Worm (Caenorhabditis elegans) whole organism, late embryonic: Measurements from ENCODE around the gene F18F11.4.
A peak's percentile ranks its signal among the peaks of the same experiment; 100 is the strongest.

ENCODE experiments used
- C08G9.2 ChIP-seq: sonication (generic microtip); optimal IDR thresholded peaks from 2 replicates; lab custom pipeline; 2016; ENCODE audit warnings: mild to moderate bottlenecking, missing genetic modification characterization, moderate library complexity, missing compliant biosample characterization
- C38D4.7 ChIP-seq: fragments of 200-800 bp; sonication (Bioruptor generic); optimal IDR thresholded peaks from 2 replicates; lab custom pipeline; 2018; ENCODE audit warnings: mild to moderate bottlenecking, missing genetic modification characterization, moderate library complexity, missing compliant biosample characterization
- K09A11.1 ChIP-seq: sonication (generic microtip); optimal IDR thresholded peaks from 2 replicates; lab custom pipeline; 2017; ENCODE audit warnings: antibody characterized with exemption, mild to moderate bottlenecking, missing genetic modification characterization, missing compliant biosample characterization; ENCODE audit not compliant: insufficient read depth
- T23F11.4 ChIP-seq: fragments of 200-800 bp; sonication (Bioruptor generic); optimal IDR thresholded peaks from 2 replicates; lab custom pipeline; 2018; ENCODE audit warnings: mild to moderate bottlenecking, missing genetic modification characterization, missing compliant biosample characterization
- Y22D7AL.16 ChIP-seq: sonication (generic microtip); optimal IDR thresholded peaks from 2 replicates; lab custom pipeline; 2016; ENCODE audit warnings: missing genetic modification characterization, missing compliant biosample characterization
- ama-1 ChIP-seq: fragments of 150-350 bp; optimal IDR thresholded peaks from 2 replicates; lab custom pipeline; 2014
- ceh-14 ChIP-seq: sonication (generic microtip); optimal IDR thresholded peaks from 2 replicates; lab custom pipeline; 2016; ENCODE audit warnings: missing genotype, missing genetic modification characterization, missing compliant biosample characterization
- ceh-18 ChIP-seq: sonication (generic microtip); optimal IDR thresholded peaks from 2 replicates; lab custom pipeline; 2016; ENCODE audit warnings: missing genetic modification characterization, missing compliant biosample characterization
- ceh-19 ChIP-seq: fragments of 200-800 bp; sonication (Bioruptor generic); optimal IDR thresholded peaks from 2 replicates; lab custom pipeline; 2018; ENCODE audit warnings: mild to moderate bottlenecking, missing genetic modification characterization, missing compliant biosample characterization
- ceh-2 ChIP-seq: sonication (generic microtip); optimal IDR thresholded peaks from 2 replicates; lab custom pipeline; 2016; ENCODE audit warnings: missing genotype, missing genetic modification characterization, missing compliant biosample characterization
- ceh-24 ChIP-seq: sonication (generic microtip); optimal IDR thresholded peaks from 2 replicates; lab custom pipeline; 2016; ENCODE audit warnings: mild to moderate bottlenecking, missing genetic modification characterization, missing compliant biosample characterization
- ceh-30 ChIP-seq: fragments of 150-350 bp; optimal IDR thresholded peaks from 2 replicates; lab custom pipeline; 2014; ENCODE audit warnings: missing biosample characterization, missing genetic modification characterization
- ceh-31 ChIP-seq: sonication (generic microtip); optimal IDR thresholded peaks from 2 replicates; lab custom pipeline; 2016; ENCODE audit warnings: missing genetic modification characterization, missing compliant biosample characterization
- ceh-34 ChIP-seq: sonication (generic microtip); optimal IDR thresholded peaks from 2 replicates; lab custom pipeline; 2016; ENCODE audit warnings: mild to moderate bottlenecking, missing genetic modification characterization, missing compliant biosample characterization
- ceh-48 ChIP-seq: sonication (generic microtip); optimal IDR thresholded peaks from 2 replicates; lab custom pipeline; 2016; ENCODE audit warnings: missing genetic modification characterization, inconsistent platforms, missing compliant biosample characterization
- ceh-6 ChIP-seq: fragments of 200-800 bp; sonication (Bioruptor generic); optimal IDR thresholded peaks from 2 replicates; lab custom pipeline; 2018; ENCODE audit warnings: mild to moderate bottlenecking, missing genetic modification characterization, missing compliant biosample characterization
- ceh-9 ChIP-seq: sonication (generic microtip); optimal IDR thresholded peaks from 2 replicates; lab custom pipeline; 2016; ENCODE audit warnings: mild to moderate bottlenecking, missing genetic modification characterization, inconsistent platforms, missing compliant biosample characterization
- che-1 ChIP-seq: sonication (generic microtip); optimal IDR thresholded peaks from 2 replicates; lab custom pipeline; 2016; ENCODE audit warnings: mild to moderate bottlenecking, missing genetic modification characterization, missing compliant biosample characterization
- dmd-4 ChIP-seq: sonication (generic microtip); optimal IDR thresholded peaks from 2 replicates; lab custom pipeline; 2016; ENCODE audit warnings: borderline replicate concordance, missing genetic modification characterization, missing compliant biosample characterization
- dve-1 ChIP-seq: sonication (generic microtip); optimal IDR thresholded peaks from 2 replicates; lab custom pipeline; 2017; ENCODE audit warnings: antibody characterized with exemption, mild to moderate bottlenecking, missing genetic modification characterization, missing compliant biosample characterization
- elt-4 ChIP-seq: sonication (generic microtip); optimal IDR thresholded peaks from 2 replicates; lab custom pipeline; 2016; ENCODE audit warnings: missing genetic modification characterization, missing compliant biosample characterization
- ets-4 ChIP-seq: sonication (generic microtip); optimal IDR thresholded peaks from 2 replicates; lab custom pipeline; 2016; ENCODE audit warnings: missing genetic modification characterization, missing compliant biosample characterization
- eyg-1 ChIP-seq: sonication (generic microtip); optimal IDR thresholded peaks from 2 replicates; lab custom pipeline; 2016; ENCODE audit warnings: missing genotype, missing genetic modification characterization, missing compliant biosample characterization
- fax-1 ChIP-seq: sonication (generic microtip); optimal IDR thresholded peaks from 2 replicates; lab custom pipeline; 2016; ENCODE audit warnings: missing genotype, missing genetic modification characterization, missing compliant biosample characterization
- fkh-10 ChIP-seq: fragments of 150-350 bp; optimal IDR thresholded peaks from 2 replicates; lab custom pipeline; 2014; ENCODE audit warnings: missing biosample characterization, missing genetic modification reagents, missing genetic modification characterization
- gmeb-2 ChIP-seq: sonication (generic microtip); optimal IDR thresholded peaks from 2 replicates; lab custom pipeline; 2016; ENCODE audit warnings: missing genetic modification characterization, inconsistent platforms, missing compliant biosample characterization
- hlh-8 ChIP-seq: sonication (generic microtip); optimal IDR thresholded peaks from 2 replicates; lab custom pipeline; 2016; ENCODE audit warnings: missing genotype, missing genetic modification characterization, missing compliant biosample characterization
- lim-6 ChIP-seq: sonication (generic microtip); optimal IDR thresholded peaks from 2 replicates; lab custom pipeline; 2016; ENCODE audit warnings: missing genetic modification characterization, missing compliant biosample characterization
- lin-11 ChIP-seq: fragments of 200-800 bp; sonication (Bioruptor generic); optimal IDR thresholded peaks from 2 replicates; lab custom pipeline; 2018; ENCODE audit warnings: mild to moderate bottlenecking, missing genetic modification characterization, missing compliant biosample characterization
- madf-2 ChIP-seq: sonication (generic microtip); optimal IDR thresholded peaks from 2 replicates; lab custom pipeline; 2017; ENCODE audit warnings: missing genetic modification characterization, missing compliant biosample characterization
- mec-3 ChIP-seq: sonication (generic microtip); optimal IDR thresholded peaks from 2 replicates; lab custom pipeline; 2016; ENCODE audit warnings: borderline replicate concordance, missing genetic modification characterization, missing compliant biosample characterization
- nhr-11 ChIP-seq: fragments of 150-350 bp; optimal IDR thresholded peaks from 2 replicates; lab custom pipeline; 2014; ENCODE audit warnings: missing biosample characterization, missing genetic modification characterization
- nhr-232 ChIP-seq: sonication (generic microtip); optimal IDR thresholded peaks from 2 replicates; lab custom pipeline; 2016; ENCODE audit warnings: missing genetic modification characterization, missing compliant biosample characterization
- npax-4 ChIP-seq: sonication (generic microtip); optimal IDR thresholded peaks from 2 replicates; lab custom pipeline; 2016; ENCODE audit warnings: missing genetic modification characterization, missing compliant biosample characterization
- odd-2 ChIP-seq: sonication (generic microtip); optimal IDR thresholded peaks from 2 replicates; lab custom pipeline; 2017; ENCODE audit warnings: antibody characterized with exemption, mild to moderate bottlenecking, missing genetic modification characterization, missing compliant biosample characterization
- pag-3 ChIP-seq: sonication (generic microtip); optimal IDR thresholded peaks from 2 replicates; lab custom pipeline; 2016; ENCODE audit warnings: missing compliant biosample characterization, missing genetic modification characterization, borderline replicate concordance
- pha-2 ChIP-seq: sonication (generic microtip); optimal IDR thresholded peaks from 2 replicates; lab custom pipeline; 2017; ENCODE audit warnings: mild to moderate bottlenecking, missing genetic modification characterization, missing compliant biosample characterization
- pqm-1 ChIP-seq: sonication (generic microtip); optimal IDR thresholded peaks from 2 replicates; lab custom pipeline; 2016; ENCODE audit warnings: missing genetic modification characterization, missing compliant biosample characterization
- rnt-1 ChIP-seq: sonication (generic microtip); optimal IDR thresholded peaks from 2 replicates; lab custom pipeline; 2016; ENCODE audit warnings: missing genetic modification characterization, missing compliant biosample characterization
- sox-2 ChIP-seq: fragments of 200-800 bp; sonication (Bioruptor generic); IDR thresholded peaks from 2 replicates; pipeline ENCODE4 v1.3.6; 2022; ENCODE audit warnings: missing genetic modification reagents, missing genetic modification characterization, missing compliant biosample characterization
- sox-4 ChIP-seq: sonication (generic microtip); optimal IDR thresholded peaks from 2 replicates; lab custom pipeline; 2017; ENCODE audit warnings: mild to moderate bottlenecking, missing genetic modification characterization, inconsistent platforms, missing compliant biosample characterization
- tbx-2 ChIP-seq: sonication (generic microtip); optimal IDR thresholded peaks from 2 replicates; lab custom pipeline; 2016; ENCODE audit warnings: missing genetic modification characterization, missing compliant biosample characterization
- ttx-3 ChIP-seq: sonication (generic microtip); optimal IDR thresholded peaks from 2 replicates; lab custom pipeline; 2016; ENCODE audit warnings: missing genetic modification reagents, missing genetic modification characterization, missing compliant biosample characterization
- unc-42 ChIP-seq: sonication (generic microtip); optimal IDR thresholded peaks from 2 replicates; lab custom pipeline; 2016; ENCODE audit warnings: missing genotype, missing genetic modification characterization, missing compliant biosample characterization
- unc-86 ChIP-seq: sonication (generic microtip); optimal IDR thresholded peaks from 2 replicates; lab custom pipeline; 2016; ENCODE audit warnings: missing genetic modification characterization, missing compliant biosample characterization
- zip-5 ChIP-seq: sonication (generic microtip); optimal IDR thresholded peaks from 2 replicates; lab custom pipeline; 2016; ENCODE audit warnings: missing genetic modification characterization, missing compliant biosample characterization
- ztf-16 ChIP-seq: sonication (generic microtip); optimal IDR thresholded peaks from 2 replicates; lab custom pipeline; 2017; ENCODE audit warnings: missing genetic modification characterization, missing compliant biosample characterization

F18F11.4 gene

ce11 chrIV:322497-322896 lies 8.1 kb upstream of the F18F11.4 start, which contains the start of gene grl-26 (continued):
- TF ChIP-seq che-1 (tag; lab: Kevin White, UChicago) = peak; percentile 68
- TF ChIP-seq ceh-48 (tag; lab: Kevin White, UChicago) = peak; percentile 45
- peak; percentile 10 for TF ChIP-seq lin-11 (tag; lab: Kevin White, UChicago)
- no peak for TF ChIP-seq pqm-1
- no peak for TF ChIP-seq ceh-24 (tag; lab: Kevin White, UChicago)
- TF ChIP-seq dve-1 (tag; lab: Kevin White, UChicago) = peak; percentile 49
- peak; percentile 30 for TF ChIP-seq fax-1 (tag; lab: Kevin White, UChicago)
- no peak for TF ChIP-seq ceh-9 (tag; lab: Kevin White, UChicago)
- TF ChIP-seq eyg-1 (tag; lab: Kevin White, UChicago) = no peak
- peak; percentile 24 for TF ChIP-seq ceh-14 (tag; lab: Kevin White, UChicago)
- TF ChIP-seq odd-2 (tag; lab: Kevin White, UChicago) = no peak
- TF ChIP-seq ceh-34 (tag; lab: Kevin White, UChicago) = peak; percentile 35
- TF ChIP-seq ceh-30 (tag; lab: Kevin White, UChicago) = no peak
- TF ChIP-seq ztf-16 (tag; lab: Kevin White, UChicago) = peak; percentile 52
- TF ChIP-seq mec-3 (tag; lab: Kevin White, UChicago) = no peak
- no peak for TF ChIP-seq K09A11.1
- TF ChIP-seq unc-42 (tag; lab: Kevin White, UChicago) = no peak
- TF ChIP-seq sox-2 (GFP tag; lab: Robert Waterston, UW) = no peak
- peak; percentile 83 for TF ChIP-seq rnt-1 (tag; lab: Kevin White, UChicago)
- TF ChIP-seq fkh-10 (GFP tag; lab: Kevin White, UChicago) = peak; percentile 37
- peak; percentile 14 for TF ChIP-seq npax-4 (tag; lab: Kevin White, UChicago)
- no peak for TF ChIP-seq pag-3 (tag; lab: Kevin White, UChicago)
- peak; percentile 58 for TF ChIP-seq sox-4 (tag; lab: Kevin White, UChicago)
- TF ChIP-seq nhr-232 (tag; lab: Kevin White, UChicago) = peak; percentile 33
- no peak for TF ChIP-seq nhr-11 (tag; lab: Kevin White, UChicago)
- TF ChIP-seq ceh-18 (tag; lab: Kevin White, UChicago) = peak; percentile 53
- no peak for TF ChIP-seq lim-6 (tag; lab: Kevin White, UChicago)
- TF ChIP-seq tbx-2 = peak; percentile 52
- TF ChIP-seq madf-2 = peak; percentile 44
- TF ChIP-seq Y22D7AL.16 (tag; lab: Kevin White, UChicago) = peak; percentile 41
- peak; percentile 59 for TF ChIP-seq dmd-4 (tag; lab: Kevin White, UChicago)
- TF ChIP-seq pha-2 (tag; lab: Kevin White, UChicago) = no peak
- peak; percentile 57 for TF ChIP-seq C08G9.2 (tag; lab: Kevin White, UChicago)
- TF ChIP-seq ceh-19 (GFP tag; lab: Kevin White, UChicago) = peak; percentile 76
- no peak for TF ChIP-seq zip-5 (tag; lab: Kevin White, UChicago)
- TF ChIP-seq elt-4 (tag; lab: Kevin White, UChicago) = no peak
- peak; percentile 3 for TF ChIP-seq ttx-3 (tag; lab: Kevin White, UChicago)
- peak; percentile 63 for TF ChIP-seq gmeb-2 (tag; lab: Kevin White, UChicago)
- peak; percentile 30 for TF ChIP-seq ceh-31
- TF ChIP-seq ceh-6 (GFP tag; lab: Kevin White, UChicago) = peak; percentile 57
- no peak for TF ChIP-seq hlh-8 (tag; lab: Kevin White, UChicago)
- peak; percentile 30 for TF ChIP-seq ceh-2 (tag; lab: Kevin White, UChicago)
- no peak for TF ChIP-seq ets-4
- peak; percentile 24 for TF ChIP-seq unc-86 (tag; lab: Kevin White, UChicago)
- TF ChIP-seq ama-1 (lab: Kevin White, UChicago) = no peak
- peak; percentile 53 for TF ChIP-seq C38D4.7 (GFP tag; lab: Kevin White, UChicago)
- TF ChIP-seq T23F11.4 (GFP tag; lab: Kevin White, UChicago) = peak; percentile 61
